Worm (Caenorhabditis elegans) whole organism, early embryonic: ENCODE measurements around the gene cyp-35A1.

Experiments used
- B0310.2 ChIP-seq: sonication (generic microtip); optimal IDR thresholded peaks from 2 replicates; lab custom pipeline; 2016; ENCODE audit warnings: mild to moderate bottlenecking, missing genetic modification characterization, missing compliant biosample characterization
- F13C5.2 ChIP-seq: sonication (generic microtip); optimal IDR thresholded peaks from 2 replicates; lab custom pipeline; 2017; ENCODE audit warnings: mild to moderate bottlenecking, missing genetic modification characterization, inconsistent platforms, missing compliant biosample characterization
- aly-1 ChIP-seq: sonication (generic microtip); optimal IDR thresholded peaks from 2 replicates; lab custom pipeline; 2016; ENCODE audit warnings: missing genetic modification characterization, missing compliant biosample characterization
- ama-1 ChIP-seq: fragments of 150-350 bp; optimal IDR thresholded peaks from 2 replicates; lab custom pipeline; 2014
- ceh-13 ChIP-seq: fragments of 200-800 bp; sonication (Bioruptor generic); optimal IDR thresholded peaks from 2 replicates; lab custom pipeline; 2018; ENCODE audit warnings: mild to moderate bottlenecking, missing genetic modification characterization, missing compliant biosample characterization
- ceh-36 ChIP-seq: sonication (generic microtip); optimal IDR thresholded peaks from 2 replicates; lab custom pipeline; 2016; ENCODE audit warnings: missing genetic modification characterization, inconsistent platforms, missing compliant biosample characterization
- ets-7 ChIP-seq: sonication (generic microtip); optimal IDR thresholded peaks from 2 replicates; lab custom pipeline; 2016; ENCODE audit warnings: missing genotype, missing genetic modification characterization, missing compliant biosample characterization
- flt-1 ChIP-seq: fragments of 200-800 bp; sonication (Bioruptor generic); IDR thresholded peaks from 2 replicates; pipeline ENCODE4 v1.3.6; 2022; ENCODE audit warnings: missing genetic modification characterization, missing compliant biosample characterization
- hmbx-1 ChIP-seq: sonication (generic microtip); optimal IDR thresholded peaks from 2 replicates; lab custom pipeline; 2016; ENCODE audit warnings: mild to moderate bottlenecking, missing genetic modification characterization, missing compliant biosample characterization
- hmg-4 ChIP-seq: fragments of 200-800 bp; sonication (Bioruptor generic); optimal IDR thresholded peaks from 2 replicates; lab custom pipeline; 2018; ENCODE audit warnings: mild to moderate bottlenecking, missing genetic modification characterization, missing compliant biosample characterization
- hnd-1 ChIP-seq: sonication (generic microtip); optimal IDR thresholded peaks from 2 replicates; lab custom pipeline; 2016; ENCODE audit warnings: missing genetic modification characterization, missing compliant biosample characterization
- pes-1 ChIP-seq: fragments of 200-800 bp; sonication (Bioruptor generic); IDR thresholded peaks from 2 replicates; pipeline ENCODE4 v1.3.6; 2022; ENCODE audit warnings: missing genetic modification reagents, missing genetic modification characterization, missing compliant biosample characterization
- scrt-1 ChIP-seq: fragments of 200-800 bp; sonication (Bioruptor generic); IDR thresholded peaks from 2 replicates; pipeline ENCODE4 v1.3.6; 2022; ENCODE audit warnings: missing genetic modification characterization, missing compliant biosample characterization
- sea-1 ChIP-seq: fragments of 200-800 bp; sonication (Bioruptor generic); conservative IDR thresholded peaks from 2 replicates; pipeline ENCODE4 v1.3.6; 2022; ENCODE audit warnings: missing genetic modification characterization, missing compliant biosample characterization
- tbx-11 ChIP-seq: fragments of 200-800 bp; sonication (Bioruptor generic); IDR thresholded peaks from 2 replicates; pipeline ENCODE4 v1.3.6; 2022; ENCODE audit warnings: missing genetic modification characterization, missing compliant biosample characterization
- tbx-37 ChIP-seq: fragments of 200-800 bp; sonication (Bioruptor generic); conservative IDR thresholded peaks from 2 replicates; pipeline ENCODE4 v1.3.6; 2022; ENCODE audit warnings: missing genetic modification reagents, missing genetic modification characterization, missing compliant biosample characterization
- tra-4 ChIP-seq: sonication (generic microtip); optimal IDR thresholded peaks from 2 replicates; lab custom pipeline; 2017; ENCODE audit warnings: missing genetic modification characterization, missing compliant biosample characterization

Gene cyp-35A1

DNA sequence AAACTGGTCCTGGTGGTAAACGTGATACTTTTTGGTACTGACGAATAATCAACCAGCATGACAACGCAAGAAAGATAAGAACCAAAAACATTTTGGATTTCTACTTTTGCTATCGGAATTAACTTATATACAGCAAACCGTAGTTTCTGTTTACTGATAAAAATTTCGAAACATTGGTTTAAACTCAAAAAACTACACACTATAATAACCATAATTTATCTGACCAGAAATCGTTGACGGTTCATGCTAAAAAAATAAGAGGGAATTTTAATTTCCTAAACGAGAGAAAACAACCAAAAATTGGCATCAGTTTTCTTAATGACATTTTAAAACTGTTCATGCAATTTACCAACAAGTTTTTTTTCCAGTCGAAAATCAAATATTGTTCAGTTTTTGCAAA lies at the start of gene cyp-35A1:
Gene cyp-35A1 (minus strand): TSS at position 101 of the 400 bp plus-strand sequence.
- TF ChIP-seq F13C5.2 (tag; lab: Kevin White, UChicago) (no peak), tbx-11 (no peak), ets-7 (tag; lab: Kevin White, UChicago) (no peak), pes-1 (GFP tag; lab: Robert Waterston, UW) (no peak), aly-1 (tag; lab: Kevin White, UChicago) (no peak), flt-1 (GFP tag; lab: Robert Waterston, UW) (no peak), ceh-13 (GFP tag; lab: Kevin White, UChicago) (no peak), hnd-1 (tag; lab: Kevin White, UChicago) (no peak), hmg-4 (GFP tag; lab: Kevin White, UChicago) (no peak), tra-4 (tag; lab: Kevin White, UChicago) (no peak), ceh-36 (no peak), hmbx-1 (tag; lab: Kevin White, UChicago) (no peak), B0310.2 (no peak), tbx-37 (GFP tag; lab: Robert Waterston, UW) (no peak)

DNA sequence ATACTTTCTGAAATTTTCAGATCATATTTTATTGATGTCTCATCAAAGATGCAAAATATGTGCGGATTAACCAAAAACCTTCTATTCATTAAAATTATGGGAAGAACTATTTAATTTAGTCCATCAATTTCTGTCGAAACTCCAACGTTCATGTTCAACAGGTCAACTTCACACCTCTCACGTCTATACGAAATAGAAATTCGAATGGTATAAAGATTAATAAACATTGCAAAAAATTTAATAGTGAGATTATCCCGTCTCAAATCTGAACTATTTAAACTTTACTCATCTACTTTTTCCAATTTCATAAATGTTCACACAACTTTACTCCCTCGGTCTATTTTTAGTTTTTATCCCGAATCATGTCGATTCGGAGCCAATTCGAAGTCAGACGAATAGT lies 48.0 kb upstream of the cyp-35A1 start, which contains the start of gene R13D7.2:
Gene R13D7.2 (plus strand): TSS at position 301 of the 400 bp plus-strand sequence.
- TF ChIP-seq ama-1 (lab: Kevin White, UChicago) (no peak), aly-1 (tag; lab: Kevin White, UChicago) (no peak)

DNA sequence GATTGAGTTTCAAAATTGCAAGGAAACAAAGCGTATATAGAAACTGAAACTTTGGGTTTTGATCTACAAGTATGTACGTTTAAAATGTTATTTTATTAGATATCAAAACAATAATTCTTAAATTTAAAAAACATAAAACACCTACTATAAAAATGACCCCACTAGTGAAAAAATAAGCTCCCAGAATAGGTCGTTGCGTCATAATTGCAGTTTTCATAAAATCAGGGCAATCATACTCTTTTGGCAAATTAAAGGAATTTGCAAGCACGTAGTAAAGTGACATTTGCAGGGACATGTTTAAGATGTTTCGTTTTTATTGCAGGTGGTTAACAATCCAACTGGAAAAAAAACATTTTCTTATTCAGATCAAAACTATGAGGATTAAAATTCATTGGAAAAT lies 46.9 kb upstream of the cyp-35A1 start, which contains the start of gene srt-6:
Gene srt-6 (minus strand): TSS at position 295 of the 400 bp plus-strand sequence.
- TF ChIP-seq hmg-4 (GFP tag; lab: Kevin White, UChicago) (no peak), tbx-37 (GFP tag; lab: Robert Waterston, UW) (no peak), tbx-11 (no peak), sea-1 (GFP tag; lab: Robert Waterston, UW) (no peak), B0310.2 (no peak), hmbx-1 (tag; lab: Kevin White, UChicago) (no peak), F13C5.2 (tag; lab: Kevin White, UChicago) (no peak), flt-1 (GFP tag; lab: Robert Waterston, UW) (no peak)

DNA sequence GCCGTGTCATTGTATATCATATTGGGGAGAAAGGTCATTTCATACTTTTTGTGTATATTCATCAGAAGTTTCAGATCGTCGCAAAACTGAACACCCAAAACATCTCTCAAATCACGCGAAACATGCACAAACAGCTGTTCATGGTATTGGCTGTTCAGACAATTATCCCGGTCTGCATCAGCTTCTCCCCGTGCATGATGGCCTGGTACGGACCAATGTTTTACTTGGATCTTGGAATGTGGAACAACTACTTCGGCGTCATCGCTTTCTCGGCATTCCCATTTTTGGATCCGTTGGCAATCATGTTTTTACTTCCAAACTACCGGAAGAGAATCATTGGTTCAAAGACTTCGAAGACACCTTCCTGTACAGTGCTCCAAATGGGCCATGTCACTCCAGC lies 41.9 kb upstream of the cyp-35A1 start:
- TF ChIP-seq F13C5.2 (tag; lab: Kevin White, UChicago) = no peak

DNA sequence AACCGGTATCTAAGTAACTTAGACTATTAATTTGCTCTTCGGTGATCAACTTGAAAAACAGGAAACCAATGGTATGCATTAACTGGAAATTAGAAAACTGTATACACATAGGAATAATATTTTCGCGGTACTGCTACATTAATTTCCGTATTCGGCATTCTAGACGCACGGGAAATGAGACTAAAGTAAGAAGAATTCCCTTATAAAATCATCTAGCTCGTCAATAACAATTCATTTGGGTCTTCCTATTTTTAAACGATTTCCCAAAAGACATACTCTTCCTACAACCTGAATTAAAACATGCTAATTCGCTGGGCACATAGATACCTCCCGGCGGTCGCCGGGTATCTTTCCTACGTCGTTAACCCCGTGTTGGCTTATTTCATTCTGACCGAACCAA lies 40.8 kb upstream of the cyp-35A1 start, which contains the start of gene srj-13:
Gene srj-13 (plus strand): TSS at position 301 of the 400 bp plus-strand sequence.
- TF ChIP-seq tra-4 (tag; lab: Kevin White, UChicago) (no peak), ama-1 (lab: Kevin White, UChicago) (no peak), hmbx-1 (tag; lab: Kevin White, UChicago) (no peak), tbx-11 (no peak), ceh-36 (no peak), flt-1 (GFP tag; lab: Robert Waterston, UW) (no peak), scrt-1 (no peak), sea-1 (GFP tag; lab: Robert Waterston, UW) (no peak), F13C5.2 (tag; lab: Kevin White, UChicago) (no peak), hmg-4 (GFP tag; lab: Kevin White, UChicago) (no peak), ets-7 (tag; lab: Kevin White, UChicago) (no peak), pes-1 (GFP tag; lab: Robert Waterston, UW) (no peak), ceh-13 (GFP tag; lab: Kevin White, UChicago) (no peak), B0310.2 (no peak), tbx-37 (GFP tag; lab: Robert Waterston, UW) (no peak), hnd-1 (tag; lab: Kevin White, UChicago) (no peak), aly-1 (tag; lab: Kevin White, UChicago) (no peak)

DNA sequence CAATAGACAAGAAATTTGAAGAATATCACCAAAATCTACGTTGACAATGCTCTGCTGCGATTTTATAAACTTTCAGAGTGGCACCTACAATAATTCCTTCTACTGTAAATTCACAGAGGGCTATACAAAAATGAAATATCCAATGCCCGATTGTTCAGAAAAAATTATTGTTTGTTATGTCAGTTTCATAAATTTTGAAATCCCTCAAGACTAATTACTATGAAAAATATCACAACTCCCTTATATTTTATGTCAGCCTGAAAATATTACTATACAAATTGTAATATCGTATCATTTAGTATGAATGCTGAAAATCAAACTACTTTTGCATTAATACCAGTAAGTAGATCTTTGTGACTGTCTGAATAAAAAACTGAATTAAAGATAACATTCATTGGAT lies 39.0 kb upstream of the cyp-35A1 start, which contains the start of gene srx-60:
Gene srx-60 (plus strand): TSS at position 301 of the 400 bp plus-strand sequence.
- no peak for TF ChIP-seq ama-1 (lab: Kevin White, UChicago)
- TF ChIP-seq F13C5.2 (tag; lab: Kevin White, UChicago) = no peak
- TF ChIP-seq flt-1 (GFP tag; lab: Robert Waterston, UW) = no peak
- no peak for TF ChIP-seq pes-1 (GFP tag; lab: Robert Waterston, UW)
- no peak for TF ChIP-seq tra-4 (tag; lab: Kevin White, UChicago)
- TF ChIP-seq hnd-1 (tag; lab: Kevin White, UChicago) = no peak
- TF ChIP-seq hmbx-1 (tag; lab: Kevin White, UChicago) = no peak
- no peak for TF ChIP-seq sea-1 (GFP tag; lab: Robert Waterston, UW)
- TF ChIP-seq tbx-37 (GFP tag; lab: Robert Waterston, UW) = no peak
- TF ChIP-seq ceh-36 = no peak
- TF ChIP-seq hmg-4 (GFP tag; lab: Kevin White, UChicago) = no peak
- TF ChIP-seq aly-1 (tag; lab: Kevin White, UChicago) = no peak
- no peak for TF ChIP-seq tbx-11
- no peak for TF ChIP-seq B0310.2
- no peak for TF ChIP-seq ets-7 (tag; lab: Kevin White, UChicago)
- no peak for TF ChIP-seq scrt-1
- no peak for TF ChIP-seq ceh-13 (GFP tag; lab: Kevin White, UChicago)

DNA sequence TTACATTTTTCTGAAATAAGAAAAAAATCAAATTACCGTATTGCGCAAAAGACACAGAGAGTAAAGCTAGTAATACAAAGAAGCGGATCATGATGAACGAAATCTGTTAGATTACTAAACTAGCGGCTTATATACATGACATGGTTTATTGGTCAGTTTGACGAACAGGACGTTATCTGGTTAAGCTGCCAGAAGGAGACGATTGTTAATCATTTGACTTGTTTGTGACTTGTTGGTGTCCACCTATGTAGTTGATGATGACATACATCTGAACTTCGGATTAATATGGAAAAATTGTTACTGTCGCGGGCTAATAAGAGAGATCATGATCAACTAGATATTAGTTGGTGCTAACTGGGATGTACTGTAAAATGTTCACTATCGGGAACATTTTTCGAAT lies 38.5 kb upstream of the cyp-35A1 start, which contains the start of gene cnc-9:
Gene cnc-9 (minus strand): TSS at position 101 of the 400 bp plus-strand sequence.
- TF ChIP-seq aly-1 (tag; lab: Kevin White, UChicago) (no peak), ceh-36 (no peak), B0310.2 (no peak), sea-1 (GFP tag; lab: Robert Waterston, UW) (no peak), tbx-11 (no peak), scrt-1 (no peak), pes-1 (GFP tag; lab: Robert Waterston, UW) (no peak), ama-1 (lab: Kevin White, UChicago) (no peak), hmbx-1 (tag; lab: Kevin White, UChicago) (no peak), F13C5.2 (tag; lab: Kevin White, UChicago) (no peak), tra-4 (tag; lab: Kevin White, UChicago) (no peak), tbx-37 (GFP tag; lab: Robert Waterston, UW) (no peak), flt-1 (GFP tag; lab: Robert Waterston, UW) (no peak)
